Worm (Caenorhabditis elegans) whole organism, L4 larva: ENCODE data around the gene H41C03.3.

Source experiments
- F26F4.8 ChIP-seq: fragments of 200-800 bp; sonication (Bioruptor generic); conservative IDR thresholded peaks from 2 replicates; pipeline ENCODE4 v1.3.6; 2022; ENCODE audit warnings: missing genetic modification characterization, missing compliant biosample characterization
- F37D6.2 ChIP-seq: sonication (generic microtip); optimal IDR thresholded peaks from 2 replicates; lab custom pipeline; 2016; ENCODE audit warnings: mild to moderate bottlenecking, missing genetic modification characterization, missing compliant biosample characterization
- F44E2.7 ChIP-seq: fragments of 200-800 bp; sonication (Bioruptor generic); IDR thresholded peaks from 2 replicates; pipeline ENCODE4 v2.1.2; 2022; ENCODE audit warnings: missing genetic modification characterization, missing compliant biosample characterization
- F49E8.2 ChIP-seq: sonication (generic microtip); optimal IDR thresholded peaks from 2 replicates; lab custom pipeline; 2016; ENCODE audit warnings: missing compliant biosample characterization, mild to moderate bottlenecking, missing genetic modification characterization, borderline replicate concordance
- T26A8.4 ChIP-seq: fragments of 200-800 bp; sonication (Bioruptor generic); IDR thresholded peaks from 2 replicates; pipeline ENCODE4 v1.3.6; 2022; ENCODE audit warnings: missing genetic modification characterization, missing compliant biosample characterization
- Y105C5A.15 ChIP-seq: fragments of 200-800 bp; sonication (Bioruptor generic); IDR thresholded peaks from 2 replicates; pipeline ENCODE4 v1.3.6; 2022; ENCODE audit warnings: missing genetic modification characterization, missing compliant biosample characterization
- Y48G9A.11 ChIP-seq: fragments of 200-800 bp; sonication (Bioruptor generic); IDR thresholded peaks from 2 replicates; pipeline ENCODE4 v1.3.6; 2022; ENCODE audit warnings: missing genetic modification reagents, missing genetic modification characterization, missing compliant biosample characterization
- aha-1 ChIP-seq: fragments of 150-350 bp; peaks from one replicate; lab custom pipeline; 2014; ENCODE audit warnings: missing biosample characterization, missing genetic modification characterization
- aly-2 ChIP-seq: sonication (generic microtip); optimal IDR thresholded peaks from 2 replicates; lab custom pipeline; 2018; ENCODE audit warnings: missing biosample characterization, missing genetic modification characterization
- ceh-82 ChIP-seq: sonication (generic microtip); optimal IDR thresholded peaks from 2 replicates; lab custom pipeline; 2017; ENCODE audit warnings: missing biosample characterization, missing genetic modification characterization
- ces-1 ChIP-seq: fragments of 150-350 bp; sonication (generic microtip); optimal IDR thresholded peaks from 4 replicates; lab custom pipeline; 2014; ENCODE audit warnings: missing biosample characterization, missing genetic modification reagents, missing genetic modification characterization
- cey-2 ChIP-seq: sonication (generic microtip); optimal IDR thresholded peaks from 3 replicates; lab custom pipeline; 2017; ENCODE audit warnings: missing genetic modification characterization, mild to moderate bottlenecking, missing compliant biosample characterization, antibody characterized with exemption, borderline replicate concordance; ENCODE audit not compliant: insufficient read depth
- ctbp-1 ChIP-seq: fragments of 200-800 bp; sonication (Bioruptor generic); IDR thresholded peaks from 2 replicates; pipeline ENCODE4 v1.3.6; 2022; ENCODE audit warnings: missing genetic modification reagents, missing genetic modification characterization, missing compliant biosample characterization
- daf-12 ChIP-seq: fragments of 150-350 bp; optimal IDR thresholded peaks from 2 replicates; lab custom pipeline; 2014; ENCODE audit warnings: missing biosample characterization, missing genetic modification reagents, missing genetic modification characterization
- daf-8 ChIP-seq: fragments of 200-800 bp; sonication (Bioruptor generic); IDR thresholded peaks from 2 replicates; pipeline ENCODE4 v1.3.6; 2022; ENCODE audit warnings: missing genetic modification characterization, missing compliant biosample characterization
- dmd-8 ChIP-seq: fragments of 200-800 bp; sonication (Bioruptor generic); IDR thresholded peaks from 2 replicates; pipeline ENCODE4 v1.3.6; 2022; ENCODE audit warnings: missing genetic modification characterization, missing compliant biosample characterization
- egl-27 ChIP-seq: sonication (generic microtip); optimal IDR thresholded peaks from 3 replicates; lab custom pipeline; 2017; ENCODE audit warnings: missing biosample characterization, missing genetic modification reagents, missing genetic modification characterization
- fkh-10 ChIP-seq: fragments of 150-350 bp; optimal IDR thresholded peaks from 2 replicates; lab custom pipeline; 2014; ENCODE audit warnings: missing biosample characterization, missing genetic modification reagents, missing genetic modification characterization
- fos-1 ChIP-seq: fragments of 150-350 bp; optimal IDR thresholded peaks from 2 replicates; lab custom pipeline; 2014; ENCODE audit warnings: missing biosample characterization, missing genetic modification characterization
- hlh-11 ChIP-seq: fragments of 200-800 bp; sonication (Bioruptor generic); optimal IDR thresholded peaks from 2 replicates; lab custom pipeline; 2018; ENCODE audit warnings: mild to moderate bottlenecking, missing genetic modification characterization, missing compliant biosample characterization
- lin-13 ChIP-seq: fragments of 150-350 bp; optimal IDR thresholded peaks from 2 replicates; lab custom pipeline; 2014; ENCODE audit warnings: missing biosample characterization, missing genetic modification reagents, missing genetic modification characterization
- lin-15B ChIP-seq: fragments of 150-350 bp; sonication (generic microtip); optimal IDR thresholded peaks from 3 replicates; lab custom pipeline; 2014; ENCODE audit warnings: missing biosample characterization, missing genetic modification characterization
- lir-3 ChIP-seq: sonication (generic microtip); optimal IDR thresholded peaks from 2 replicates; lab custom pipeline; 2016; ENCODE audit warnings: mild to moderate bottlenecking, missing genetic modification characterization, missing compliant biosample characterization
- mdl-1 ChIP-seq, 2 experiments: fragments of 150-350 bp in 1 of 2; sonication (generic microtip) in 1 of 2; optimal IDR thresholded peaks; 2 replicates each; lab custom pipeline; 2014 to 2017; ENCODE audit warnings: missing biosample characterization in 2 of 2, missing genetic modification characterization in 2 of 2
- mep-1 ChIP-seq: fragments of 150-350 bp; sonication (generic microtip); optimal IDR thresholded peaks from 3 replicates; lab custom pipeline; 2014; ENCODE audit warnings: missing biosample characterization, missing genetic modification characterization
- mes-2 ChIP-seq: sonication (generic microtip); optimal IDR thresholded peaks from 2 replicates; lab custom pipeline; 2016; ENCODE audit warnings: missing genotype, mild to moderate bottlenecking, missing genetic modification characterization, missing compliant biosample characterization; ENCODE audit not compliant: poor library complexity, severe bottlenecking
- mxl-3 ChIP-seq: fragments of 200-800 bp; sonication (Bioruptor generic); optimal IDR thresholded peaks from 2 replicates; lab custom pipeline; 2018; ENCODE audit warnings: mild to moderate bottlenecking, missing genetic modification characterization, missing compliant biosample characterization
- nhr-10 ChIP-seq: fragments of 150-350 bp; optimal IDR thresholded peaks from 2 replicates; lab custom pipeline; 2014; ENCODE audit warnings: missing biosample characterization, missing genetic modification characterization
- nhr-102 ChIP-seq: sonication (generic microtip); optimal IDR thresholded peaks from 2 replicates; lab custom pipeline; 2016; ENCODE audit warnings: mild to moderate bottlenecking, missing genetic modification characterization, moderate library complexity, missing compliant biosample characterization
- nhr-11 ChIP-seq: fragments of 150-350 bp; optimal IDR thresholded peaks from 2 replicates; lab custom pipeline; 2014; ENCODE audit warnings: missing biosample characterization, missing genetic modification characterization
- nhr-237 ChIP-seq: sonication (generic microtip); optimal IDR thresholded peaks from 2 replicates; lab custom pipeline; 2017; ENCODE audit warnings: missing biosample characterization, missing genetic modification characterization
- nhr-41 ChIP-seq: fragments of 200-800 bp; sonication (Bioruptor generic); IDR thresholded peaks from 2 replicates; pipeline ENCODE4 v1.3.6; 2022; ENCODE audit warnings: missing genetic modification reagents, missing genetic modification characterization, missing compliant biosample characterization
- nhr-42 ChIP-seq: fragments of 200-800 bp; sonication (Bioruptor generic); IDR thresholded peaks from 2 replicates; pipeline ENCODE4 v1.3.6; 2022; ENCODE audit warnings: missing genetic modification characterization, missing compliant biosample characterization
- nhr-48 ChIP-seq: sonication (generic microtip); optimal IDR thresholded peaks from 2 replicates; lab custom pipeline; 2016; ENCODE audit warnings: mild to moderate bottlenecking, missing genetic modification characterization, missing compliant biosample characterization
- nhr-76 ChIP-seq: fragments of 150-350 bp; optimal IDR thresholded peaks from 2 replicates; lab custom pipeline; 2014; ENCODE audit warnings: missing biosample characterization, missing genetic modification characterization
- pha-4 ChIP-seq, 2 experiments: fragments of 150-350 bp in 1 of 2; fragments of 200-800 bp in 1 of 2; sonication (Bioruptor generic) in 1 of 2; IDR thresholded peaks in 1 of 2; optimal IDR thresholded peaks in 1 of 2; 2 replicates each; pipeline versions ENCODE4 v1.3.6 to Lab custom; 2014 to 2022; ENCODE audit warnings: missing genetic modification characterization in 2 of 2, missing genetic modification reagents in 2 of 2, missing biosample characterization in 1 of 2, missing compliant biosample characterization in 1 of 2
- php-3 ChIP-seq: fragments of 200-800 bp; sonication (Bioruptor generic); IDR thresholded peaks from 2 replicates; pipeline ENCODE4 v1.3.6; 2022; ENCODE audit warnings: missing genetic modification reagents, missing genetic modification characterization, missing compliant biosample characterization
- sdz-12 ChIP-seq: fragments of 200-800 bp; sonication (Bioruptor generic); optimal IDR thresholded peaks from 2 replicates; lab custom pipeline; 2018; ENCODE audit warnings: mild to moderate bottlenecking, missing genetic modification characterization, missing compliant biosample characterization
- set-16 ChIP-seq: fragments of 200-800 bp; sonication (Bioruptor generic); IDR thresholded peaks from 2 replicates; pipeline ENCODE4 v1.3.6; 2022; ENCODE audit warnings: missing genetic modification reagents, missing genetic modification characterization, missing compliant biosample characterization
- skn-1 ChIP-seq: fragments of 150-350 bp; optimal IDR thresholded peaks from 2 replicates; lab custom pipeline; 2014; ENCODE audit warnings: missing biosample characterization, missing genetic modification characterization
- snpc-1.2 ChIP-seq: fragments of 200-800 bp; sonication (Bioruptor generic); IDR thresholded peaks from 2 replicates; pipeline ENCODE4 v1.3.6; 2022; ENCODE audit warnings: missing genetic modification reagents, missing genetic modification characterization, missing compliant biosample characterization
- spr-1 ChIP-seq: sonication (generic microtip); optimal IDR thresholded peaks from 2 replicates; lab custom pipeline; 2016; ENCODE audit warnings: mild to moderate bottlenecking, missing genetic modification characterization, missing compliant biosample characterization
- tag-97 ChIP-seq: fragments of 200-800 bp; sonication (Bioruptor generic); IDR thresholded peaks from 2 replicates; pipeline ENCODE4 v1.3.6; 2022; ENCODE audit warnings: missing genetic modification characterization, missing compliant biosample characterization
- unc-130 ChIP-seq: sonication (generic microtip); optimal IDR thresholded peaks from 2 replicates; lab custom pipeline; 2016; ENCODE audit warnings: missing genetic modification reagents, missing genetic modification characterization, missing compliant biosample characterization
- unc-62 ChIP-seq, 3 experiments: fragments of 150-350 bp in 1 of 3; sonication (generic microtip); optimal IDR thresholded peaks in 2 of 3; peaks in 1 of 3; 1 replicate in 1 of 3; 2 replicates in 2 of 3; lab custom pipeline; 2014 to 2017; ENCODE audit warnings: missing biosample characterization in 3 of 3, missing genetic modification characterization in 3 of 3, missing genetic modification reagents in 3 of 3, missing genotype in 1 of 3
- zag-1 ChIP-seq: fragments of 150-350 bp; optimal IDR thresholded peaks from 2 replicates; lab custom pipeline; 2014; ENCODE audit warnings: missing biosample characterization, missing genetic modification characterization
- zfp-2 ChIP-seq: sonication (generic microtip); optimal IDR thresholded peaks from 2 replicates; lab custom pipeline; 2016; ENCODE audit warnings: mild to moderate bottlenecking, missing genetic modification characterization, missing compliant biosample characterization
- zfp-3 ChIP-seq: fragments of 200-800 bp; sonication (Bioruptor generic); conservative IDR thresholded peaks from 2 replicates; pipeline ENCODE4 v1.3.6; 2022; ENCODE audit warnings: missing genetic modification reagents, missing genetic modification characterization, missing compliant biosample characterization

The H41C03.3 gene

DNA sequence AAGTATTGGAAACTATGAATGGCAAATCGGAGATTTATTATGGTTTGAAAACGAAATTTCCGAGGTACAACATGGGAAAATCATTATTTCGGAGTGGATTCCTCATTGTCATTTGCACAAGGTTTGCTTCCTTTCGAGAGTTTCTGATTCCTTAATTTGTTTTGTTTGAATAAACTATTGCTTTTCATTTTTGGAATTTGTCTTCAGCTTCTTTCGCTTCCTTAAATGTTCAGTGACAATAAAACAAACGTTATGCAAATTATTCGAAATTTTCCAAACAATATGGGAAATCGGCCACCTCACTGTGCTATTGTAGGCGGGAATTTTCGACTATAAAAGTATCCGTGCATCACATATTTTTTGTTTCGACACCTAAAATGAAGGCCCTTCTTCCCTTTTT is 3.7 kb upstream of the H41C03.3 start, which contains the start of gene nep-25:
Gene nep-25 (plus strand): TSS at position 375 of the 400 bp plus-strand sequence.
- TF ChIP-seq snpc-1.2 (GFP tag; lab: Robert Waterston, UW) (no peak), unc-62 (GFP tag; optimal IDR thresholded peaks at IDR 0.05 in 1 of 2; lab: Kevin White, UChicago) (peak in 1 of 2 experiments; percentile 90), unc-62 (tag; optimal IDR thresholded peaks at IDR 0.05; lab: Kevin White, UChicago) (no peak), aha-1 (peak; percentile 46)
- TF ChIP-seq, all 104 proteins: peak for 2

DNA sequence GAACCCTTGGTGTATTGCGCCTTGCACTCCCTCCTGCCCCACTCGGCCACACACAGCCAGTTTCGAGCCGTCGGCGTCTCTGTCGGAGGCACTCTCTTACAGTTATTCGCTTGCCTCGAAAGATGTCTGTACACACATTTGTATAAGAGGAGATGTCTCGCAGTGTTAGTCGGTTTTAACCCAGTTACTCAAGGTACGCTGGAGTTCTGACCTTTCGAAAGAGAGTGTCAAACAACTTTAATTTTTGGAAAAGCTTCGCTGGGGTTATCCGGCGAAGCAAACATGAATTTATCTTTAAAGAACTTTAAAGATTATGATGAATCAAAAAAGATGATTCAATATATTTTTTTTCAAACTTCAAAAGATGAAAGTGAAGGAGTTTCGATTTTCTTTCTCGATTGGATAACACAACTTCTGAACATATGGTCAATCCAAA is 865 bp upstream of the H41C03.3 start:
- TF ChIP-seq nhr-237 (tag; lab: Kevin White, UChicago), result peak; percentile 70
- peak; percentile 97 for TF ChIP-seq fos-1 (tag; lab: Kevin White, UChicago)
- peak; percentile 88 for TF ChIP-seq Y48G9A.11 (GFP tag; lab: Robert Waterston, UW)
- TF ChIP-seq php-3 (GFP tag; lab: Robert Waterston, UW), result peak; percentile 92
- TF ChIP-seq daf-8 (GFP tag; lab: Robert Waterston, UW), result 0 out of 2 replicates have a peak, but pooled peaks have one; percentile 20
- TF ChIP-seq egl-27 (tag; lab: Kevin White, UChicago), result peak; percentile 93
- peak; percentile 89 for TF ChIP-seq mxl-3
- peak; percentile 99 for TF ChIP-seq ctbp-1 (GFP tag; lab: Robert Waterston, UW)
- TF ChIP-seq nhr-11 (tag; lab: Kevin White, UChicago), result peak; percentile 98
- TF ChIP-seq F49E8.2 (tag; lab: Kevin White, UChicago), result peak; percentile 97
- TF ChIP-seq nhr-102, result peak; percentile 98
- TF ChIP-seq F44E2.7 (GFP tag; lab: Robert Waterston, UW), result peak; percentile 78
- peak; percentile 100 for TF ChIP-seq fkh-10 (GFP tag; lab: Kevin White, UChicago)
- peak; percentile 100 for TF ChIP-seq T26A8.4 (GFP tag; lab: Robert Waterston, UW)
- TF ChIP-seq lir-3, result peak; percentile 87
- TF ChIP-seq zag-1 (tag; lab: Kevin White, UChicago), result peak; percentile 97
- peak; percentile 94 to 95 for TF ChIP-seq mdl-1 (tag; optimal IDR thresholded peaks at IDR 0.05; lab: Kevin White, UChicago)
- peak; percentile 97 for TF ChIP-seq nhr-42 (GFP tag; lab: Robert Waterston, UW)
- peak; percentile 82 for TF ChIP-seq sdz-12 (GFP tag; lab: Kevin White, UChicago)
- peak; percentile 74; the same call in 1 of the 2 replicates for TF ChIP-seq Y105C5A.15 (GFP tag; lab: Robert Waterston, UW)
- peak; percentile 83 for TF ChIP-seq set-16 (GFP tag; lab: Robert Waterston, UW)
- peak; percentile 99 for TF ChIP-seq mep-1 (tag; lab: Kevin White, UChicago)
- peak; percentile 99 for TF ChIP-seq pha-4 (GFP tag; IDR thresholded peaks at IDR 0.05; lab: Robert Waterston, UW)
- TF ChIP-seq pha-4 (tag; optimal IDR thresholded peaks at IDR 0.05; lab: Kevin White, UChicago), result peak; percentile 27
- TF ChIP-seq zfp-3 (GFP tag; lab: Robert Waterston, UW), result peak; percentile 96
- peak; percentile 55 for TF ChIP-seq skn-1 (tag; lab: Kevin White, UChicago)
- TF ChIP-seq ces-1 (GFP tag; lab: Kevin White, UChicago), result peak; percentile 94
- peak; percentile 97 for TF ChIP-seq F37D6.2 (tag; lab: Kevin White, UChicago)
- peak; percentile 63 for TF ChIP-seq lin-15B (tag; lab: Kevin White, UChicago)
- TF ChIP-seq nhr-41 (GFP tag; lab: Robert Waterston, UW), result peak; percentile 98
- TF ChIP-seq spr-1 (tag; lab: Kevin White, UChicago), result peak; percentile 97
- TF ChIP-seq zfp-2 (tag; lab: Kevin White, UChicago), result peak; percentile 87
- TF ChIP-seq mes-2, result peak; percentile 96
- TF ChIP-seq dmd-8 (GFP tag; lab: Robert Waterston, UW), result peak; percentile 83
- TF ChIP-seq tag-97 (GFP tag; lab: Robert Waterston, UW), result no peak
- TF ChIP-seq nhr-10 (tag; lab: Kevin White, UChicago), result peak; percentile 93
- peak; percentile 98 for TF ChIP-seq lin-13 (GFP tag; lab: Kevin White, UChicago)
- TF ChIP-seq F26F4.8 (GFP tag; lab: Robert Waterston, UW), result 0 out of 2 replicates have a peak, but pooled peaks have one; percentile 34
- peak; percentile 43 for TF ChIP-seq daf-12 (tag; lab: Kevin White, UChicago)
- peak; percentile 93 for TF ChIP-seq unc-130
- TF ChIP-seq nhr-48 (tag; lab: Kevin White, UChicago), result peak; percentile 97
- no peak for TF ChIP-seq aly-2 (tag; lab: Kevin White, UChicago)
- peak; percentile 36 for TF ChIP-seq ceh-82 (tag; lab: Kevin White, UChicago)
- peak; percentile 99 for TF ChIP-seq hlh-11 (tag; lab: Kevin White, UChicago)
- TF ChIP-seq snpc-1.2 (GFP tag; lab: Robert Waterston, UW), result peak; percentile 94
- TF ChIP-seq cey-2, result peak; percentile 89
- peak; percentile 77 for TF ChIP-seq nhr-76 (tag; lab: Kevin White, UChicago)
